Fruit fly (Drosophila melanogaster) S2 (cell line): ENCODE data around the gene CG43338.

Experiments
- CG8478 ChIP-seq: fragments of >200 bp; optimal IDR thresholded peaks from 2 replicates; lab custom pipeline; 2018
- CTCF ChIP-seq, 2 experiments: fragments of >200 bp; optimal IDR thresholded peaks; 2 replicates each; lab custom pipeline; 2018

dm6 chr2L:18689376-18689775, 18.3 kb upstream of the CG43338 start, which contains the start of gene CG10336:
- no peak for TF ChIP-seq CG8478 (lab: Kevin White, UChicago)
- no peak for TF ChIP-seq CTCF (optimal IDR thresholded peaks at IDR 0.05; lab: Kevin White, UChicago)
